Fruit fly (Drosophila melanogaster): ENCODE results near the gene CG6495.
A peak's percentile ranks its signal among the peaks of the same experiment; 100 is the strongest.

Gene CG6495

DNA sequence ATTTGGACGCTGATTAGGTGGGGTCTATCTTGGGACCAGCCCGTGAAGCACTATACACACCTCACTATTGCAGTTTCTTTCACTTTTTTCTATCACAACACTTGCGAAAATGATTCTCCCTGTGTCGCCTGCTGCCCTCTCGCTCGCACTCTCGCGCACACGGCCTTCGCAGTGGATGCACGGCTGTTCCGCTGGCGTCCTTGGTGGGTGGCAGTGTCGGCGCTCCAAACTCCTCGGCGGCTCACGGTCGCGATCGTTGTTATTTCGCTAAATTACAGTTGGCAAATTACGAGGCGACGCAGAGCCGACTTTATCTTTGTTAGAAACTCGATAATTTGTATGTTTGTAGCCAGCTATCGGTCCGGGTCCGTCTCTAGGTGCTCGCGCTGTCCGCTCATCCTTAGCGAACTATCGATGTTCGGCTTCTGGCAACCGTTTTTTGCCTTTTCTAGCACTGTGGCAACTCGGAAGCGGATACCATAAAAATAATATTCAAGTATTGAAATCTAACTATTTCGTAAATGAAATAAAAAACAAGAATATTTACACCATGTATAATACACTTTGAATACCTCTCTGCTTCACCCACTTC is 6.8 kb downstream of the CG6495 start, which contains the start of gene Ubc2 (continued):
- TF ChIP-seq dmrt11E (tag; optimal IDR thresholded peaks at IDR 0.05) = no peak
- peak; percentile 34 for TF ChIP-seq Hsf (GFP tag; optimal IDR thresholded peaks at IDR 0.05)
- peak; percentile 50 for TF ChIP-seq slbo (GFP tag; IDR thresholded peaks at IDR 0.05)
- TF ChIP-seq fd96Cb (tag; optimal IDR thresholded peaks at IDR 0.05) = no peak
- peak; percentile 13 for TF ChIP-seq pum (GFP tag; optimal IDR thresholded peaks at IDR 0.05)
- TF ChIP-seq Dll (GFP tag; IDR thresholded peaks at IDR 0.05; ENCODE audit: partially characterized antibody) = peak; percentile 79
- TF ChIP-seq HLH54F (GFP tag; optimal IDR thresholded peaks at IDR 0.05) = peak; percentile 20
- TF ChIP-seq sug (tag; optimal IDR thresholded peaks at IDR 0.05) = no peak
- 0 out of 2 replicates have a peak, but pooled peaks have one; percentile 18 for TF ChIP-seq rib (GFP tag; IDR thresholded peaks at IDR 0.05)
- no peak for TF ChIP-seq p53 (GFP tag; optimal IDR thresholded peaks at IDR 0.05)
- TF ChIP-seq wdn (GFP tag; IDR thresholded peaks at IDR 0.05) = no peak
- TF ChIP-seq slp2 (GFP tag; optimal IDR thresholded peaks at IDR 0.05) = no peak
- TF ChIP-seq CG11085 (GFP tag; IDR thresholded peaks at IDR 0.05) = no peak
- no peak for TF ChIP-seq CG17568 (GFP tag; optimal IDR thresholded peaks at IDR 0.05)
- TF ChIP-seq pnt (GFP tag; optimal IDR thresholded peaks at IDR 0.05) = no peak
- no peak for TF ChIP-seq ewg (GFP tag; optimal IDR thresholded peaks at IDR 0.05)
- TF ChIP-seq CG30403 (GFP tag; optimal IDR thresholded peaks at IDR 0.05) = peak; percentile 37
- peak; percentile 82 for TF ChIP-seq unc-4 (GFP tag; IDR thresholded peaks at IDR 0.05; ENCODE audit: partially characterized antibody)
- no peak for TF ChIP-seq CG8765 (GFP tag; IDR thresholded peaks at IDR 0.05)
- TF ChIP-seq inv (GFP tag; IDR thresholded peaks at IDR 0.05; ENCODE audit: partially characterized antibody) = peak; percentile 65; the same call in 1 of the 2 replicates
- TF ChIP-seq lola (GFP tag; optimal IDR thresholded peaks at IDR 0.05) = no peak
- 0 out of 3 replicates have a peak, but pooled peaks have one; percentile 23 for TF ChIP-seq ken (GFP tag; IDR thresholded peaks at IDR 0.05)
- TF ChIP-seq GATAe (GFP tag; conservative IDR thresholded peaks at IDR 0.05) = no peak
- peak; percentile 17 for TF ChIP-seq CG8290 (GFP tag; optimal IDR thresholded peaks at IDR 0.05)
- no peak for TF ChIP-seq CG8290 (tag; optimal IDR thresholded peaks at IDR 0.05)
- peak; percentile 15 for TF ChIP-seq eyg (GFP tag; optimal IDR thresholded peaks at IDR 0.05)
- TF ChIP-seq CG17186 (GFP tag; optimal IDR thresholded peaks at IDR 0.05) = peak; percentile 78
- TF ChIP-seq BEAF-32 (GFP tag; optimal IDR thresholded peaks at IDR 0.05) = peak; percentile 84
- TF ChIP-seq gro (GFP tag; optimal IDR thresholded peaks at IDR 0.05) = peak; percentile 31
- TF ChIP-seq CG17359 (tag; optimal IDR thresholded peaks at IDR 0.05) = no peak
- peak; percentile 34 for TF ChIP-seq phol (tag; optimal IDR thresholded peaks at IDR 0.05)
- TF ChIP-seq HmgD (GFP tag; optimal IDR thresholded peaks at IDR 0.05) = no peak
- TF ChIP-seq CG1602 (GFP tag; optimal IDR thresholded peaks at IDR 0.05) = no peak
- TF ChIP-seq dati (GFP tag; IDR thresholded peaks at IDR 0.05) = no peak
- TF ChIP-seq NFAT (GFP tag; IDR thresholded peaks at IDR 0.05) = no peak
- no peak for TF ChIP-seq org-1 (GFP tag; optimal IDR thresholded peaks at IDR 0.05)
- no peak for TF ChIP-seq z (GFP tag; IDR thresholded peaks at IDR 0.05)
- TF ChIP-seq CG12219 (GFP tag; optimal IDR thresholded peaks at IDR 0.05) = no peak
- TF ChIP-seq zfh1 (GFP tag; IDR thresholded peaks at IDR 0.05) = 0 out of 3 replicates have a peak, but pooled peaks have one; percentile 41
- TF ChIP-seq Nf-YC (tag; optimal IDR thresholded peaks at IDR 0.05) = peak; percentile 3
- no peak for TF ChIP-seq CG4360 (GFP tag; IDR thresholded peaks at IDR 0.05)
- peak; percentile 10 for TF ChIP-seq CG10979 (tag; optimal IDR thresholded peaks at IDR 0.05)
- peak; percentile 57 for TF ChIP-seq CG14710 (tag; optimal IDR thresholded peaks at IDR 0.05)
- TF ChIP-seq sna (GFP tag; IDR thresholded peaks at IDR 0.05; ENCODE audit: partially characterized antibody) = peak; percentile 79
- TF ChIP-seq hkb (optimal IDR thresholded peaks at IDR 0.05) = no peak
- no peak for TF ChIP-seq hkb (GFP tag; IDR thresholded peaks at IDR 0.05)
- no peak for TF ChIP-seq CG10366 (GFP tag; IDR thresholded peaks at IDR 0.05)
- peak; percentile 95 for TF ChIP-seq stwl (tag; optimal IDR thresholded peaks at IDR 0.05)
- peak; percentile 70 for TF ChIP-seq CG15514 (GFP tag; optimal IDR thresholded peaks at IDR 0.05)
- peak; percentile 66 for TF ChIP-seq CG2120 (GFP tag; optimal IDR thresholded peaks at IDR 0.05)
- TF ChIP-seq CG11398 (GFP tag; optimal IDR thresholded peaks at IDR 0.05) = peak; percentile 36
